Fruit fly (Drosophila melanogaster): ENCODE results near the gene CG32365.

Gene CG32365

DNA sequence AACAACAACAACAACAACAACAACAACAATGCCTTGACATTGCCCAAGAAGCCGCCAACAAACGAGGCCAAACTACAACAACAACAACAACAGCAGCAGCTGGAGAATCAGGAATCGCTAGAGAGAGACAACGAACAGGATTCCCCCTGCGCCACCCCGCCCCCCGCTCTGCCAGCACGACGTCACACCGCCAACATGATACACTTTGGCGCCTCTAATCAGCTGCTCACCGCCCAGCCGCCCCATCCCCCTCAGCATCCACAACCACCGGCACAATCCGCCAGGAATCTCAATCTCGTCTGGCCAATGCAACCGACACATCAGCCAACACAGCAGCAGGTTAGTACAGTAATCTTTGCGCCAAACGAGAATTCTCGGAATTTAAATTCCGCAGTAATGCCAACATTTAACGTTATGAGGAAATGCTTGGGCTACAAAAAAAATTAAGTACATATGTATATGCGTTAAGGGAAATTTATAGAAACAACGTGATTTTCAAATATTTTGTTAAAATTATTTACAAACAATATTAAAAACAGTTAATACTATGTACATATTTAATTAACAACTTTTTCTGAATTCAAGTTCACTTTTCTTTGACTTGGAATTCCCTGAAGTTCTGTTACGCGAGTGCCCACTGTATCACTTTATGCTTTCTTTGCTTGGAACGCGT is 1.0 kb downstream of the CG32365 start (continued):
- peak; percentile 13 for TF ChIP-seq NfI (GFP tag; optimal IDR thresholded peaks at IDR 0.05)
- TF ChIP-seq dysf (GFP tag; IDR thresholded peaks at IDR 0.05): peak; percentile 56
- TF ChIP-seq CG12219 (GFP tag; optimal IDR thresholded peaks at IDR 0.05): peak; percentile 6
- no peak for TF ChIP-seq CG3847 (GFP tag; IDR thresholded peaks at IDR 0.05)
- TF ChIP-seq eyg (GFP tag; optimal IDR thresholded peaks at IDR 0.05): no peak
- TF ChIP-seq CG11723 (GFP tag; optimal IDR thresholded peaks at IDR 0.05): peak; percentile 30
- no peak for TF ChIP-seq Ravus (GFP tag; IDR thresholded peaks at IDR 0.05)
- no peak for TF ChIP-seq wek (GFP tag; optimal IDR thresholded peaks at IDR 0.05)
- peak; percentile 61 for TF ChIP-seq Sox102F (GFP tag; optimal IDR thresholded peaks at IDR 0.05)
- TF ChIP-seq Ptx1 (GFP tag; IDR thresholded peaks at IDR 0.05): peak; percentile 59; the same call in 1 of the 2 replicates
- TF ChIP-seq Gug (GFP tag; IDR thresholded peaks at IDR 0.05): peak; percentile 43; the same call in 2 of the 4 replicates
- no peak for TF ChIP-seq CG8290 (GFP tag; optimal IDR thresholded peaks at IDR 0.05)
- no peak for TF ChIP-seq CG8290 (tag; optimal IDR thresholded peaks at IDR 0.05)
- peak; percentile 42 for TF ChIP-seq unpg (GFP tag; optimal IDR thresholded peaks at IDR 0.05)
- TF ChIP-seq CG1832 (GFP tag; optimal IDR thresholded peaks at IDR 0.05): peak; percentile 15
- peak; percentile 48 for TF ChIP-seq CG10209 (GFP tag; optimal IDR thresholded peaks at IDR 0.05)
- peak; percentile 7 for TF ChIP-seq CG4424 (GFP tag; optimal IDR thresholded peaks at IDR 0.05)
- peak; percentile 30 for TF ChIP-seq cwo (GFP tag; optimal IDR thresholded peaks at IDR 0.05)
- TF ChIP-seq sima (GFP tag; optimal IDR thresholded peaks at IDR 0.05): no peak
- TF ChIP-seq sisA (GFP tag; IDR thresholded peaks at IDR 0.05): 0 out of 2 replicates have a peak, but pooled peaks have one; percentile 4
- no peak for TF ChIP-seq CG17186 (GFP tag; optimal IDR thresholded peaks at IDR 0.05)
- peak; percentile 58 for TF ChIP-seq CG2712 (tag; optimal IDR thresholded peaks at IDR 0.05)
- TF ChIP-seq gcm2 (GFP tag; optimal IDR thresholded peaks at IDR 0.05): no peak
- TF ChIP-seq ftz-f1 (GFP tag; optimal IDR thresholded peaks at IDR 0.05): no peak
- TF ChIP-seq fd102C (GFP tag; optimal IDR thresholded peaks at IDR 0.05): no peak
- peak; percentile 50 for TF ChIP-seq nom (GFP tag; optimal IDR thresholded peaks at IDR 0.05)
- TF ChIP-seq MBD-R2 (GFP tag; IDR thresholded peaks at IDR 0.05): no peak
- peak; percentile 37 for TF ChIP-seq Hsf (GFP tag; optimal IDR thresholded peaks at IDR 0.05)
- peak; percentile 43; the same call in 1 of the 2 replicates for TF ChIP-seq CG32772 (GFP tag; IDR thresholded peaks at IDR 0.05)
- peak; percentile 66 for TF ChIP-seq Drgx (GFP tag; IDR thresholded peaks at IDR 0.05)
- TF ChIP-seq CG15601 (tag; optimal IDR thresholded peaks at IDR 0.05): peak; percentile 54
- peak; percentile 50 for TF ChIP-seq CG15269 (tag; optimal IDR thresholded peaks at IDR 0.05)
- no peak for TF ChIP-seq Lim3 (GFP tag; IDR thresholded peaks at IDR 0.05)
- no peak for TF ChIP-seq CG6813 (GFP tag; optimal IDR thresholded peaks at IDR 0.05)
- TF ChIP-seq CG4282 (GFP tag; optimal IDR thresholded peaks at IDR 0.05): no peak
- peak; percentile 31; the same call in 1 of the 2 replicates for TF ChIP-seq E2f2 (GFP tag; IDR thresholded peaks at IDR 0.05)
- peak; percentile 53 for TF ChIP-seq nmo (GFP tag; optimal IDR thresholded peaks at IDR 0.05)
- no peak for TF ChIP-seq aop (GFP tag; IDR thresholded peaks at IDR 0.05)
- peak; percentile 46 for TF ChIP-seq CG8388 (GFP tag; optimal IDR thresholded peaks at IDR 0.05)
- TF ChIP-seq Aef1 (GFP tag; IDR thresholded peaks at IDR 0.05): peak; percentile 20; the same call in 1 of the 3 replicates
- TF ChIP-seq CG2199 (GFP tag; IDR thresholded peaks at IDR 0.05): no peak
- TF ChIP-seq CG11398 (GFP tag; optimal IDR thresholded peaks at IDR 0.05): no peak
- TF ChIP-seq CG9215 (GFP tag; IDR thresholded peaks at IDR 0.05): 0 out of 2 replicates have a peak, but pooled peaks have one; percentile 29
- no peak for TF ChIP-seq chn (GFP tag; optimal IDR thresholded peaks at IDR 0.05)
- TF ChIP-seq lola (GFP tag; optimal IDR thresholded peaks at IDR 0.05): peak in 1 of 3 experiments; percentile 54
- TF ChIP-seq tio (GFP tag; optimal IDR thresholded peaks at IDR 0.05): peak; percentile 16
- TF ChIP-seq disco-r (GFP tag; optimal IDR thresholded peaks at IDR 0.05): no peak
- peak; percentile 3 for TF ChIP-seq run (tag; optimal IDR thresholded peaks at IDR 0.05)
- no peak for TF ChIP-seq tx (GFP tag; optimal IDR thresholded peaks at IDR 0.05)

All from whole organism, embryonic.